Worm (Caenorhabditis elegans): Measurements from ENCODE around the gene F32D8.4.

Gene F32D8.4

ce11 chrV:10940571-10940991 lies 47.2 kb upstream of the F32D8.4 start (continued):
- TF ChIP-seq hlh-26 (GFP tag; conservative IDR thresholded peaks at IDR 0.05) = no peak
- TF ChIP-seq F57A8.1 (GFP tag; optimal IDR thresholded peaks at IDR 0.05) = no peak
- no peak for TF ChIP-seq ztf-26 (tag; optimal IDR thresholded peaks at IDR 0.05)
- no peak for TF ChIP-seq bed-1 (GFP tag; IDR thresholded peaks at IDR 0.05)
- peak; percentile 29 for TF ChIP-seq gei-17 (GFP tag; optimal IDR thresholded peaks at IDR 0.05)
- peak; percentile 42 for TF ChIP-seq tlf-1 (GFP tag; optimal IDR thresholded peaks at IDR 0.05)
- no peak for TF ChIP-seq madf-3 (GFP tag; IDR thresholded peaks at IDR 0.05)
- no peak for TF ChIP-seq unc-130 (GFP tag; optimal IDR thresholded peaks at IDR 0.05)
- TF ChIP-seq dpff-1 (tag; optimal IDR thresholded peaks at IDR 0.05) = no peak
- no peak for TF ChIP-seq Y67H2A.10 (GFP tag; conservative IDR thresholded peaks at IDR 0.05)
- no peak for TF ChIP-seq B0261.1 (tag; optimal IDR thresholded peaks at IDR 0.05)
- TF ChIP-seq ztf-18 (tag; optimal IDR thresholded peaks at IDR 0.05) = no peak
- no peak for TF ChIP-seq lsl-1 (GFP tag; optimal IDR thresholded peaks at IDR 0.05)
- peak; percentile 95 for TF ChIP-seq cebp-1 (GFP tag; IDR thresholded peaks at IDR 0.05)
- TF ChIP-seq cebp-1 (tag; optimal IDR thresholded peaks at IDR 0.05) = peak; percentile 99
- no peak for TF ChIP-seq cebp-2 (GFP tag; IDR thresholded peaks at IDR 0.05)
- no peak for TF ChIP-seq athp-1 (tag; optimal IDR thresholded peaks at IDR 0.05)
- no peak for TF ChIP-seq snpc-1.1 (tag; optimal IDR thresholded peaks at IDR 0.05; ENCODE audit: insufficient read depth)
- TF ChIP-seq Y79H2A.3 (GFP tag; conservative IDR thresholded peaks at IDR 0.05) = no peak
- TF ChIP-seq ceh-58 (GFP tag; IDR thresholded peaks at IDR 0.05) = no peak
- TF ChIP-seq somi-1 (GFP tag; optimal IDR thresholded peaks at IDR 0.05) = no peak
- TF ChIP-seq ceh-27 (GFP tag; optimal IDR thresholded peaks at IDR 0.05) = peak; percentile 52
- no peak for TF ChIP-seq madf-8 (GFP tag; conservative IDR thresholded peaks at IDR 0.05)
- TF ChIP-seq let-607 (tag; optimal IDR thresholded peaks at IDR 0.05) = peak in 1 of 2 experiments; percentile 53
- TF ChIP-seq nfya-2 (GFP tag; IDR thresholded peaks at IDR 0.05) = no peak
- no peak for TF ChIP-seq snpc-3.4 (tag; optimal IDR thresholded peaks at IDR 0.05)
- no peak for TF ChIP-seq pha-4 (tag; optimal IDR thresholded peaks at IDR 0.05)
- no peak for TF ChIP-seq F39B2.1 (GFP tag; IDR thresholded peaks at IDR 0.05)
- no peak for TF ChIP-seq ceh-100 (GFP tag; IDR thresholded peaks at IDR 0.05)
- no peak for TF ChIP-seq ztf-28 (GFP tag; IDR thresholded peaks at IDR 0.05)
- no peak for TF ChIP-seq hmg-20 (GFP tag; IDR thresholded peaks at IDR 0.05)
- peak; percentile 73 for TF ChIP-seq attf-5 (GFP tag; optimal IDR thresholded peaks at IDR 0.05)
- no peak for TF ChIP-seq fkh-3 (tag; optimal IDR thresholded peaks at IDR 0.05)
- no peak for TF ChIP-seq rpc-1 (optimal IDR thresholded peaks at IDR 0.05)
- no peak for TF ChIP-seq rpc-1 (tag; optimal IDR thresholded peaks at IDR 0.05)
- TF ChIP-seq T07F8.4 (tag; optimal IDR thresholded peaks at IDR 0.05) = no peak
- peak; percentile 68; the same call in 1 of the 2 replicates for TF ChIP-seq nfyb-1 (GFP tag; IDR thresholded peaks at IDR 0.05)
- TF ChIP-seq let-526 (GFP tag; IDR thresholded peaks at IDR 0.05) = 0 out of 2 replicates have a peak, but pooled peaks have one; percentile 5
- peak; percentile 8; the same call in 1 of the 2 replicates for TF ChIP-seq mcd-1 (GFP tag; IDR thresholded peaks at IDR 0.05)
- no peak for TF ChIP-seq snpc-4 (GFP tag; optimal IDR thresholded peaks at IDR 0.05)
- TF ChIP-seq snpc-4 (tag; optimal IDR thresholded peaks at IDR 0.05) = peak in 2 of 4 experiments; percentile 31 to 51
- TF ChIP-seq pbrm-1 (GFP tag; IDR thresholded peaks at IDR 0.05) = peak; percentile 31; the same call in 1 of the 2 replicates
- no peak for TF ChIP-seq F57C9.4 (tag; optimal IDR thresholded peaks at IDR 0.05)
- no peak for TF ChIP-seq aptf-2 (GFP tag; conservative IDR thresholded peaks at IDR 0.05)
- TF ChIP-seq Y53F4B.3 (GFP tag; IDR thresholded peaks at IDR 0.05) = no peak
- no peak for TF ChIP-seq sea-2 (GFP tag; IDR thresholded peaks at IDR 0.05)
- TF ChIP-seq ztf-22 (GFP tag; optimal IDR thresholded peaks at IDR 0.05) = peak; percentile 80
- TF ChIP-seq nfya-1 (tag; optimal IDR thresholded peaks at IDR 0.05; ENCODE audit: borderline replicate concordance, insufficient read depth) = no peak
- no peak for TF ChIP-seq F22D6.2 (tag; optimal IDR thresholded peaks at IDR 0.05)

All from whole organism, young adult.